Fruit fly (Drosophila melanogaster) whole organism, embryonic: ENCODE data around the gene w.
A peak's percentile ranks its signal among the peaks of the same experiment; 100 is the strongest.

ENCODE experiments used
- ATbp ChIP-seq: fragments of 200-800 bp; sonication (Bioruptor generic); optimal IDR thresholded peaks from 2 replicates; lab custom pipeline; 2017; ENCODE audit warnings: missing biosample characterization, mild to moderate bottlenecking, missing genetic modification characterization, missing genetic modification reagents
- Awh ChIP-seq: fragments of 200-800 bp; sonication (Bioruptor generic); IDR thresholded peaks from 2 replicates; pipeline ENCODE4, ENCODE4 v1.3.6; 2022; ENCODE audit warnings: missing biosample characterization, missing genetic modification characterization
- Bdp1 ChIP-seq: fragments of 200-800 bp; sonication (Bioruptor generic); optimal IDR thresholded peaks from 3 replicates; lab custom pipeline; 2016; ENCODE audit warnings: missing biosample characterization, missing genetic modification characterization
- Bteb2 ChIP-seq: fragments of 200-800 bp; sonication (Bioruptor generic); optimal IDR thresholded peaks from 2 replicates; lab custom pipeline; 2016; ENCODE audit warnings: missing biosample characterization, missing genetic modification characterization
- CG11398 ChIP-seq: fragments of 200-800 bp; sonication (Bioruptor generic); optimal IDR thresholded peaks from 2 replicates; lab custom pipeline; 2016; ENCODE audit warnings: missing biosample characterization, missing genetic modification characterization
- CG11560 ChIP-seq: fragments of 200-800 bp; sonication (Bioruptor generic); IDR thresholded peaks from 3 replicates; pipeline ENCODE4 v1.3.6; 2022; ENCODE audit warnings: missing biosample characterization, missing genetic modification characterization
- CG11695 ChIP-seq: fragments of 200-800 bp; sonication (Bioruptor generic); IDR thresholded peaks from 3 replicates; pipeline ENCODE4 v1.3.6; 2022; ENCODE audit warnings: missing biosample characterization, missing genetic modification characterization
- CG11696 ChIP-seq: fragments of 200-800 bp; sonication (Bioruptor generic); IDR thresholded peaks from 2 replicates; pipeline ENCODE4 v1.3.6; 2022; ENCODE audit warnings: missing biosample characterization, missing genetic modification characterization
- CG12942 ChIP-seq: fragments of 200-800 bp; sonication (Bioruptor generic); optimal IDR thresholded peaks from 3 replicates; lab custom pipeline; 2016; ENCODE audit warnings: missing biosample characterization, missing genetic modification characterization
- CG16779 ChIP-seq: fragments of 200-800 bp; sonication (Bioruptor generic); IDR thresholded peaks from 2 replicates; pipeline ENCODE4 v1.3.6; 2022; ENCODE audit warnings: missing biosample characterization, missing genetic modification characterization
- CG16813 ChIP-seq: fragments of 200-800 bp; sonication (Bioruptor generic); IDR thresholded peaks from 3 replicates; pipeline ENCODE4 v1.3.6; 2022; ENCODE audit warnings: missing biosample characterization, missing genetic modification characterization; ENCODE audit not compliant: partially characterized antibody
- CG17328 ChIP-seq: fragments of 200-800 bp; sonication (Bioruptor generic); IDR thresholded peaks from 2 replicates; pipeline ENCODE4 v1.3.6; 2022; ENCODE audit warnings: missing biosample characterization, missing genetic modification characterization
- CG18476 ChIP-seq: fragments of 200-800 bp; sonication (Bioruptor generic); optimal IDR thresholded peaks from 2 replicates; lab custom pipeline; 2016; ENCODE audit warnings: missing biosample characterization, mild to moderate bottlenecking, missing genetic modification characterization
- CG2712 ChIP-seq: fragments of 200-800 bp; optimal IDR thresholded peaks from 3 replicates; lab custom pipeline; 2019; ENCODE audit warnings: missing biosample characterization, mild to moderate bottlenecking, missing genetic modification characterization, moderate library complexity
- CG31224 ChIP-seq: fragments of 200-800 bp; sonication (Bioruptor generic); IDR thresholded peaks from 2 replicates; pipeline ENCODE4 v1.3.6; 2022; ENCODE audit warnings: missing biosample characterization, missing genetic modification characterization
- CG3847 ChIP-seq: fragments of 200-800 bp; sonication (Bioruptor generic); IDR thresholded peaks from 2 replicates; pipeline ENCODE4 v1.3.6; 2022; ENCODE audit warnings: missing biosample characterization, missing genetic modification characterization
- CG8765 ChIP-seq: fragments of 200-800 bp; sonication (Bioruptor generic); IDR thresholded peaks from 2 replicates; pipeline ENCODE4 v1.3.6; 2022; ENCODE audit warnings: missing biosample characterization, missing genetic modification characterization
- CG9215 ChIP-seq: fragments of 200-800 bp; sonication (Bioruptor generic); IDR thresholded peaks from 2 replicates; pipeline ENCODE4 v1.3.6; 2022; ENCODE audit warnings: missing biosample characterization, missing genetic modification characterization
- CG9437 ChIP-seq: fragments of 200-800 bp; sonication (Bioruptor generic); optimal IDR thresholded peaks from 2 replicates; lab custom pipeline; 2018; ENCODE audit warnings: missing biosample characterization, mild to moderate bottlenecking, missing genetic modification characterization
- CTCF ChIP-seq: fragments of 200-800 bp; sonication (Bioruptor generic); optimal IDR thresholded peaks from 2 replicates; lab custom pipeline; 2017; ENCODE audit warnings: missing biosample characterization, mild to moderate bottlenecking, missing genetic modification characterization, moderate library complexity
- D19B ChIP-seq: fragments of 200-800 bp; sonication (Bioruptor generic); optimal IDR thresholded peaks from 2 replicates; lab custom pipeline; 2017; ENCODE audit warnings: missing biosample characterization, mild to moderate bottlenecking, missing genetic modification characterization
- Dbx ChIP-seq: fragments of 200-800 bp; sonication (Bioruptor generic); IDR thresholded peaks from 3 replicates; pipeline ENCODE4 v1.3.6; 2022; ENCODE audit warnings: missing biosample characterization, missing genetic modification characterization
- Dp ChIP-seq: fragments of 200-800 bp; sonication (Bioruptor generic); optimal IDR thresholded peaks from 2 replicates; lab custom pipeline; 2018; ENCODE audit warnings: missing biosample characterization, mild to moderate bottlenecking, missing genetic modification characterization, moderate library complexity
- Hmx ChIP-seq: fragments of 200-800 bp; sonication (Bioruptor generic); optimal IDR thresholded peaks from 2 replicates; lab custom pipeline; 2016; ENCODE audit warnings: missing biosample characterization, missing genetic modification characterization
- Hr3 ChIP-seq: fragments of 200-800 bp; sonication (Bioruptor generic); optimal IDR thresholded peaks from 3 replicates; lab custom pipeline; 2016; ENCODE audit warnings: missing biosample characterization, missing genetic modification characterization
- Hr78 ChIP-seq, 2 experiments: fragments of 200-800 bp in 1 of 2; fragments of >200 bp in 1 of 2; sonication (Bioruptor generic) in 1 of 2; optimal IDR thresholded peaks; 2 replicates each; lab custom pipeline; 2017 to 2019; ENCODE audit warnings: missing biosample characterization in 2 of 2, missing genetic modification characterization in 2 of 2, mild to moderate bottlenecking in 1 of 2, moderate library complexity in 1 of 2
- Kr ChIP-seq: fragments of 200-800 bp; sonication (Bioruptor generic); optimal IDR thresholded peaks from 2 replicates; lab custom pipeline; 2017; ENCODE audit warnings: missing biosample characterization, mild to moderate bottlenecking, missing genetic modification characterization
- Lim3 ChIP-seq: fragments of 200-800 bp; sonication (Bioruptor generic); IDR thresholded peaks from 2 replicates; pipeline ENCODE4 v1.3.6; 2022; ENCODE audit warnings: missing biosample characterization, missing genetic modification characterization
- Six4 ChIP-seq: fragments of 200-800 bp; sonication (Bioruptor generic); optimal IDR thresholded peaks from 2 replicates; lab custom pipeline; 2016; ENCODE audit warnings: missing biosample characterization, missing genetic modification characterization
- Sry-β ChIP-seq: fragments of 200-800 bp; sonication (Bioruptor generic); optimal IDR thresholded peaks from 2 replicates; lab custom pipeline; 2018; ENCODE audit warnings: missing biosample characterization, mild to moderate bottlenecking, missing genetic modification characterization, moderate library complexity
- Sry-δ ChIP-seq: fragments of 200-800 bp; sonication (Bioruptor generic); optimal IDR thresholded peaks from 2 replicates; lab custom pipeline; 2016; ENCODE audit warnings: missing biosample characterization, missing genetic modification characterization
- bowl ChIP-seq: fragments of 200-800 bp; sonication (Bioruptor generic); IDR thresholded peaks from 2 replicates; pipeline ENCODE4 v1.3.6; 2022; ENCODE audit warnings: missing biosample characterization, missing genetic modification characterization
- cad ChIP-seq: fragments of >200 bp; optimal IDR thresholded peaks from 2 replicates; lab custom pipeline; 2017; ENCODE audit warnings: missing biosample characterization, missing genetic modification characterization
- caup ChIP-seq: fragments of 200-800 bp; sonication (Bioruptor generic); optimal IDR thresholded peaks from 3 replicates; lab custom pipeline; 2017; ENCODE audit warnings: missing biosample characterization, mild to moderate bottlenecking, missing genetic modification characterization, moderate library complexity; ENCODE audit not compliant: severe bottlenecking
- dmrt99B ChIP-seq: fragments of 200-800 bp; sonication (Bioruptor generic); optimal IDR thresholded peaks from 2 replicates; lab custom pipeline; 2018; ENCODE audit warnings: missing biosample characterization, mild to moderate bottlenecking, missing genetic modification characterization, moderate library complexity
- eve ChIP-seq, 2 experiments: fragments of >200 bp; optimal IDR thresholded peaks; 2 replicates each; lab custom pipeline; 2017; ENCODE audit warnings: missing biosample characterization in 2 of 2, missing genetic modification characterization in 2 of 2
- fd96Cb ChIP-seq: fragments of 200-800 bp; sonication (Bioruptor generic); optimal IDR thresholded peaks from 2 replicates; lab custom pipeline; 2018; ENCODE audit warnings: missing biosample characterization, mild to moderate bottlenecking, missing genetic modification characterization, moderate library complexity
- gfzf ChIP-seq: fragments of 200-800 bp; sonication (Bioruptor generic); optimal IDR thresholded peaks from 2 replicates; lab custom pipeline; 2016; ENCODE audit warnings: missing biosample characterization, mild to moderate bottlenecking, missing genetic modification characterization, moderate library complexity
- hbn ChIP-seq: fragments of 200-800 bp; sonication (Bioruptor generic); IDR thresholded peaks from 2 replicates; pipeline ENCODE4 v1.3.6; 2022; ENCODE audit warnings: missing biosample characterization, missing genetic modification characterization; ENCODE audit not compliant: partially characterized antibody
- inv ChIP-seq: fragments of 200-800 bp; sonication (Bioruptor generic); IDR thresholded peaks from 2 replicates; pipeline ENCODE4 v1.3.6; 2022; ENCODE audit warnings: missing biosample characterization, missing genetic modification characterization; ENCODE audit not compliant: partially characterized antibody
- nerfin-1 ChIP-seq: fragments of 200-800 bp; sonication (Bioruptor generic); optimal IDR thresholded peaks from 3 replicates; lab custom pipeline; 2019; ENCODE audit warnings: missing biosample characterization, mild to moderate bottlenecking, missing genetic modification characterization, moderate library complexity
- nmo ChIP-seq: fragments of 200-800 bp; sonication (Bioruptor generic); optimal IDR thresholded peaks from 2 replicates; lab custom pipeline; 2018; ENCODE audit warnings: missing biosample characterization, mild to moderate bottlenecking, missing genetic modification characterization, moderate library complexity
- pb ChIP-seq: fragments of 200-800 bp; sonication (Bioruptor generic); optimal IDR thresholded peaks from 3 replicates; lab custom pipeline; 2016; ENCODE audit warnings: missing biosample characterization, missing genetic modification characterization
- pum ChIP-seq: fragments of 200-800 bp; sonication (Bioruptor generic); optimal IDR thresholded peaks from 2 replicates; lab custom pipeline; 2016; ENCODE audit warnings: missing biosample characterization, missing genetic modification characterization
- sd ChIP-seq: fragments of 200-800 bp; sonication (Bioruptor generic); optimal IDR thresholded peaks from 3 replicates; lab custom pipeline; 2018; ENCODE audit warnings: missing biosample characterization, mild to moderate bottlenecking, missing genetic modification characterization, moderate library complexity
- sens ChIP-seq: fragments of 200-800 bp; sonication (Bioruptor generic); peaks from one replicate; lab custom pipeline; 2016; ENCODE audit warnings: missing biosample characterization, missing genetic modification characterization
- sim ChIP-seq: fragments of 200-800 bp; sonication (Bioruptor generic); IDR thresholded peaks from 2 replicates; pipeline ENCODE4 v1.3.6; 2022; ENCODE audit warnings: missing biosample characterization, missing genetic modification characterization
- slbo ChIP-seq: fragments of 200-800 bp; sonication (Bioruptor generic); IDR thresholded peaks from 2 replicates; pipeline ENCODE4 v1.3.6; 2022; ENCODE audit warnings: missing biosample characterization, missing genetic modification characterization
- trh ChIP-seq: fragments of 200-800 bp; sonication (Bioruptor generic); optimal IDR thresholded peaks from 2 replicates; lab custom pipeline; 2016; ENCODE audit warnings: missing biosample characterization, missing genetic modification characterization
- tup ChIP-seq: fragments of 200-800 bp; sonication (Bioruptor generic); optimal IDR thresholded peaks from 2 replicates; lab custom pipeline; 2016; ENCODE audit warnings: missing biosample characterization, mild to moderate bottlenecking, missing genetic modification characterization, moderate library complexity
- z ChIP-seq: fragments of 200-800 bp; sonication (Bioruptor generic); IDR thresholded peaks from 3 replicates; pipeline ENCODE4 v1.3.6; 2022; ENCODE audit warnings: missing biosample characterization, missing genetic modification characterization
- zf30C ChIP-seq: fragments of 200-800 bp; sonication (Bioruptor generic); optimal IDR thresholded peaks from 3 replicates; lab custom pipeline; 2018; ENCODE audit warnings: missing biosample characterization, mild to moderate bottlenecking, missing genetic modification characterization

Gene w

DNA sequence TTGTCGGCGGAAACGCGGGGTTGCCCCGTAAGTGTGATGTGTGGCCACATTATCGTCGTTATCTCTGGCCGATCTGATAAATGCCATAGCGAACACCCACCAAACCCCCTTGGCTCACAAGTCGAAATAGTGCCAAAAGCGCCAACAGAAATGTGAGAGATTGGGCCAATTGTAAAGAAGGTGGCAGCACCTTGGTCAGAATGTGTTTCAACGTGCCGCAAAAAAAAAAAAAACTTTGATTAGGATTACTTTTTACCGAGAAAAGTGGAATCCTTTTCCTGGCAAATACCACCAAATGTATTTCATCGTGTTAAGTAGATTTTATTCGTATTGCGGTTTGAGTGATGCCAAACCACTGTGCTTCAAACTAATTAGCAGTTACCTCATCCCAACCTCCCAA, 53.2 kb downstream of the w start (continued):
- TF ChIP-seq Sry-δ, result peak; percentile 43
- peak; percentile 76 for TF ChIP-seq CG11696
- TF ChIP-seq CG16813 (GFP tag; lab: Robert Waterston, UW), result no peak
- TF ChIP-seq CG8765, result peak; percentile 59; the same call in 1 of the 2 replicates
- TF ChIP-seq CG16779, result peak; percentile 83
- TF ChIP-seq CG11398 (GFP tag; lab: Kevin White, UChicago), result peak; percentile 72
- peak; percentile 80 for TF ChIP-seq dmrt99B
- TF ChIP-seq Sry-β (GFP tag; lab: Kevin White, UChicago), result no peak
- TF ChIP-seq CG31224, result peak; percentile 85
- peak; percentile 50 for TF ChIP-seq pum (GFP tag; lab: Kevin White, UChicago)
- peak; percentile 92 for TF ChIP-seq Dbx
- no peak for TF ChIP-seq gfzf
- peak; percentile 56 for TF ChIP-seq ATbp (GFP tag; lab: Kevin White, UChicago)
- peak; percentile 27 for TF ChIP-seq trh (GFP tag; lab: Kevin White, UChicago)
- no peak for TF ChIP-seq inv (GFP tag; lab: Robert Waterston, UW)
- TF ChIP-seq D19B (GFP tag; lab: Kevin White, UChicago), result peak; percentile 76
- peak; percentile 72; the same call in 1 of the 2 replicates for TF ChIP-seq bowl (GFP tag; lab: Robert Waterston, UW)
- TF ChIP-seq CG2712 (tag; lab: Kevin White, UChicago), result peak; percentile 32
- TF ChIP-seq CG18476 (GFP tag; lab: Kevin White, UChicago), result peak; percentile 64
- peak; percentile 53; the same call in 1 of the 2 replicates for TF ChIP-seq Lim3 (GFP tag; lab: Robert Waterston, UW)
- peak; percentile 72 for TF ChIP-seq Hr3 (GFP tag; lab: Kevin White, UChicago)
- TF ChIP-seq sim (GFP tag; lab: Robert Waterston, UW), result peak; percentile 15; the same call in 1 of the 2 replicates
- TF ChIP-seq slbo (GFP tag; lab: Robert Waterston, UW), result peak; percentile 96
- TF ChIP-seq sens (GFP tag; lab: Kevin White, UChicago), result peak; percentile 91
- no peak for TF ChIP-seq Kr (GFP tag; lab: Kevin White, UChicago)
- TF ChIP-seq tup (GFP tag; lab: Kevin White, UChicago), result peak; percentile 66
- peak; percentile 62 for TF ChIP-seq nmo (GFP tag; lab: Kevin White, UChicago)
- peak; percentile 65 for TF ChIP-seq sd (tag; lab: Kevin White, UChicago)
- peak; percentile 71 for TF ChIP-seq Bdp1
- peak; percentile 88 for TF ChIP-seq CG11695 (GFP tag; lab: Robert Waterston, UW)
- TF ChIP-seq hbn, result no peak
- peak; percentile 45 for TF ChIP-seq fd96Cb
- TF ChIP-seq Hr78 (GFP tag; optimal IDR thresholded peaks at IDR 0.05; lab: Kevin White, UChicago), result no peak
- TF ChIP-seq nerfin-1 (tag; lab: Kevin White, UChicago), result no peak
- TF ChIP-seq caup (GFP tag; lab: Kevin White, UChicago), result peak; percentile 83
- no peak for TF ChIP-seq CTCF (GFP tag; lab: Kevin White, UChicago)
- no peak for TF ChIP-seq zf30C
- TF ChIP-seq CG17328 (GFP tag; lab: Robert Waterston, UW), result peak; percentile 82
- TF ChIP-seq cad (GFP tag; lab: Kevin White, UChicago), result no peak
- no peak for TF ChIP-seq Dp (GFP tag; lab: Kevin White, UChicago)
- TF ChIP-seq Hmx (GFP tag; lab: Kevin White, UChicago), result no peak
- TF ChIP-seq CG3847 (GFP tag; lab: Robert Waterston, UW), result peak; percentile 90
- TF ChIP-seq CG12942 (GFP tag; lab: Kevin White, UChicago), result peak; percentile 44
- TF ChIP-seq z (GFP tag; lab: Robert Waterston, UW), result no peak
- peak; percentile 56 for TF ChIP-seq Six4
- no peak for TF ChIP-seq eve (GFP tag; optimal IDR thresholded peaks at IDR 0.05; lab: Kevin White, UChicago)
- peak; percentile 81 for TF ChIP-seq CG9215 (GFP tag; lab: Robert Waterston, UW)
- peak; percentile 53 for TF ChIP-seq pb (GFP tag; lab: Kevin White, UChicago)
- TF ChIP-seq CG11560, result peak; percentile 75
- TF ChIP-seq Bteb2 (GFP tag; lab: Kevin White, UChicago), result peak; percentile 73
- peak; percentile 74 for TF ChIP-seq Awh (GFP tag; lab: Robert Waterston, UW)
- TF ChIP-seq CG9437 (GFP tag; lab: Kevin White, UChicago), result peak; percentile 1
